Fruit fly (Drosophila melanogaster): ENCODE measurements around the gene Zcchc7.

The Zcchc7 gene

dm6 chr3L:16810512-16810911 lies 34.7 kb upstream of the Zcchc7 start:
- TF ChIP-seq ttk (optimal IDR thresholded peaks at IDR 0.05): no peak
- TF ChIP-seq psq (optimal IDR thresholded peaks at IDR 0.05): no peak
- no peak for TF ChIP-seq insv (optimal IDR thresholded peaks at IDR 0.05)
- TF ChIP-seq Sin3A (optimal IDR thresholded peaks at IDR 0.05): no peak
- TF ChIP-seq Myc (optimal IDR thresholded peaks at IDR 0.05): no peak
- no peak for TF ChIP-seq h (optimal IDR thresholded peaks at IDR 0.05)

DNA sequence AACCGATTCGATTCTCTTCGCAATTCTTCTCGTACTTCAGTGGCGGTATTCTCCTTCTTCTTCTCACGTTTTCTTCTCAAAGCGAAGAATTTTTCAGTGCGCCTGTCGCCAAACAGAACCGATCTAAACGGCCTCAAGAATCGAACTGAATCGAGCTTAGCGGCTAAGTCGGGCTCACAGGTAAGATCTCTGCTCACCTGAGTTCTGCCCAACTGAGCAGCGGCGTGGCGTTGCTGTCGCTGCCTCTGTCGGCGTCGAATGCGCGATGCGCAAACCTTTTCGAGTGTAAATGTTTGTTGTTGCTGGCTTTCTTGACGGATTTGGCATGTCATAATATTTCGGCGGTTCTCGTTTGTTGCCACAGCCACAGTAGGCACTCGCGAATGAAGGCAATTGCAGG lies 33.3 kb upstream of the Zcchc7 start:
- TF ChIP-seq psq (optimal IDR thresholded peaks at IDR 0.05) (no peak), insv (optimal IDR thresholded peaks at IDR 0.05) (no peak), Sin3A (optimal IDR thresholded peaks at IDR 0.05) (no peak), h (optimal IDR thresholded peaks at IDR 0.05) (no peak), ttk (optimal IDR thresholded peaks at IDR 0.05) (no peak), Myc (optimal IDR thresholded peaks at IDR 0.05) (no peak)

DNA sequence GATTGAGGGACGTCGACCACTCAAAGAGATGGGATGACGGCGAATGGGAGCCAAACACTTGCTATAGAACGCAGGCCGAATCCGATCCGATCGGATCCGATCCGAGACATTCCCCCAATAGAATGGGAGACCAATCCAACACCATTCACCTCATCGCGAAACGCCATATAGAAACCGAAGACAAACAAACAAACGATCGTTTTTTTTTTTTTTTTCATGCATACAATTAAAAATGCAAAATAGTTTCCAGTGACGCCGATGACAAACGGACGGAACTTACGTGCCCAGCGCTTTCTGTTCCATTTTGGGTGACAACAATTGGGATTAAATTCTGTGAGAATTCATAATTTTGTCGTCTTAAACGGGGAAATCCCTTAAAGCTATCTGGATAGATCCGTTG lies 31.2 kb upstream of the Zcchc7 start:
- TF ChIP-seq Myc (optimal IDR thresholded peaks at IDR 0.05): no peak
- TF ChIP-seq h (optimal IDR thresholded peaks at IDR 0.05): no peak
- TF ChIP-seq insv (optimal IDR thresholded peaks at IDR 0.05): no peak
- no peak for TF ChIP-seq psq (optimal IDR thresholded peaks at IDR 0.05)
- no peak for TF ChIP-seq ttk (optimal IDR thresholded peaks at IDR 0.05)
- TF ChIP-seq Sin3A (optimal IDR thresholded peaks at IDR 0.05): no peak

DNA sequence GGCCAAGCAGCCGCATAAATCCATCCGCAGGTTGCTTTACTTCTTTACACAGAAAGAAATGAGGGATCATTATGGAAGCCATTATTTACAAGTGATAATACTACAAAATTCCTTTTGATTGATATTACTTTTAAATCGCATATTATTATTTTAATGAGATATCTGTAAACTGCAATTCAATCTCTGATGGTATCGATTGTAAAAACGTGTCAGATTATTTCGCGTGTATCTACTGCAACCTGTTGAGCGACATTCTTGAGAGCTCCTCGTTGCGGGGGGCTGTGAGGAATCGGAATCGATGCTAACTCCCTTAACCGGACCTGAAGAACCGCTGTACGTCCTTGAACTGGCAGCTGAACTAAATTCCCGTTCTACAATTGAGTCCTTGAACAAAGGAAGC lies 27.1 kb upstream of the Zcchc7 start:
- TF ChIP-seq Sin3A (optimal IDR thresholded peaks at IDR 0.05) (no peak), insv (optimal IDR thresholded peaks at IDR 0.05) (no peak), psq (optimal IDR thresholded peaks at IDR 0.05) (no peak), Myc (optimal IDR thresholded peaks at IDR 0.05) (no peak), ttk (optimal IDR thresholded peaks at IDR 0.05) (no peak), h (optimal IDR thresholded peaks at IDR 0.05) (no peak)

DNA sequence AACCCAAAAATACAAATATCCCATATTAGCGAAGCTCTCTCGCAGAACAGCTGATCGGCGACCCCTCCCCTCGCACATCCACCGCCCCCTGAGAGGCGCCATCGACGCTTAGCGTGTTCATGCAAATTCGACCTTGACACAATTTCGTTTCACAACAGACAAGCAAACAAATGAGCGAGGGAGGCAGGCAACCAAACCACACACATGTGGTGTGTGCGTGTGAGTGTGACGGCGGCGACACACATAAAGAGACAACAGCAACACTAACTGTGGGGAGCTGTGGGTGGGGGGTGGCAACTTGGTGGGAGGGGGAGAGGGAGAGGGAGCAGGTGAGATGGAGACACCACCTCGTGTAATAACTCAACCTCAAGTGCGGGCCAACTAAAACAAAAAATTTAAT lies 20.5 kb upstream of the Zcchc7 start:
- TF ChIP-seq psq (optimal IDR thresholded peaks at IDR 0.05): no peak
- TF ChIP-seq ttk (optimal IDR thresholded peaks at IDR 0.05): no peak
- TF ChIP-seq insv (optimal IDR thresholded peaks at IDR 0.05): no peak
- no peak for TF ChIP-seq h (optimal IDR thresholded peaks at IDR 0.05)
- TF ChIP-seq Myc (optimal IDR thresholded peaks at IDR 0.05): no peak
- no peak for TF ChIP-seq Sin3A (optimal IDR thresholded peaks at IDR 0.05)

- TF ChIP-seq Sin3A (optimal IDR thresholded peaks at IDR 0.05): no peak
- no peak for TF ChIP-seq h (optimal IDR thresholded peaks at IDR 0.05)
- TF ChIP-seq insv (optimal IDR thresholded peaks at IDR 0.05): no peak
- no peak for TF ChIP-seq psq (optimal IDR thresholded peaks at IDR 0.05)
- no peak for TF ChIP-seq Myc (optimal IDR thresholded peaks at IDR 0.05)
- no peak for TF ChIP-seq ttk (optimal IDR thresholded peaks at IDR 0.05)
Measured at dm6 chr3L:16825195-16825594, 20.0 kb upstream of the Zcchc7 start.

dm6 chr3L:16828967-16829366 lies 16.2 kb upstream of the Zcchc7 start, which contains the start of gene CG13024:
CG13024 (minus strand) TSS chr3L:16829074.
- no peak for TF ChIP-seq insv (optimal IDR thresholded peaks at IDR 0.05)
- TF ChIP-seq Myc (optimal IDR thresholded peaks at IDR 0.05): no peak
- no peak for TF ChIP-seq psq (optimal IDR thresholded peaks at IDR 0.05)
- TF ChIP-seq Sin3A (optimal IDR thresholded peaks at IDR 0.05): no peak
- no peak for TF ChIP-seq h (optimal IDR thresholded peaks at IDR 0.05)
- no peak for TF ChIP-seq ttk (optimal IDR thresholded peaks at IDR 0.05)

dm6 chr3L:16829983-16830382 lies 15.2 kb upstream of the Zcchc7 start:
- TF ChIP-seq Sin3A (optimal IDR thresholded peaks at IDR 0.05): no peak
- no peak for TF ChIP-seq Myc (optimal IDR thresholded peaks at IDR 0.05)
- TF ChIP-seq insv (optimal IDR thresholded peaks at IDR 0.05): no peak
- TF ChIP-seq ttk (optimal IDR thresholded peaks at IDR 0.05): no peak
- TF ChIP-seq psq (optimal IDR thresholded peaks at IDR 0.05): no peak
- TF ChIP-seq h (optimal IDR thresholded peaks at IDR 0.05): no peak

- TF ChIP-seq Sin3A (optimal IDR thresholded peaks at IDR 0.05) (no peak), ttk (optimal IDR thresholded peaks at IDR 0.05) (no peak), psq (optimal IDR thresholded peaks at IDR 0.05) (no peak), Myc (optimal IDR thresholded peaks at IDR 0.05) (no peak), insv (optimal IDR thresholded peaks at IDR 0.05) (no peak)
Measured at dm6 chr3L:16836732-16837131, 8.5 kb upstream of the Zcchc7 start.

DNA sequence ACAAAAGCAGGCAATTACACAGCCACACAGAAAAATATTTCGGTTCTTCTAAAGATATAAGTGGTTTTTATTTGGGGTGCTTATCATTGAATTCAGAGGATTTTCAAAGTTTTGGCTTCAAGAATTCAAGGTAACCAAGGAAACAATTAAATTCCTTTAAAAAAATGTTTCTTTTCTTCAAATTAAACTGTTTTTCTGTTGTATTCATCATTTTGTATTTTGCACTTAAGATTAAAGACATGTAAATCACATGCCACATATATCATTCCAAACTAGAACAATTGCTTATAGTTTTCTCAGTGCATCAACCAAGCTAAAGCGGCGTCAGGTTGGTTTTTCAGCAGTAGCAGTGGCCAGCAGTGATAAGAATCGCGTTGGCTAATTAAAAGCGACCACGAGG lies 4.6 kb upstream of the Zcchc7 start:
- TF ChIP-seq ttk (optimal IDR thresholded peaks at IDR 0.05) (no peak), Sin3A (optimal IDR thresholded peaks at IDR 0.05) (no peak), insv (optimal IDR thresholded peaks at IDR 0.05) (no peak), h (optimal IDR thresholded peaks at IDR 0.05) (no peak), psq (optimal IDR thresholded peaks at IDR 0.05) (no peak), Myc (optimal IDR thresholded peaks at IDR 0.05) (no peak)

DNA sequence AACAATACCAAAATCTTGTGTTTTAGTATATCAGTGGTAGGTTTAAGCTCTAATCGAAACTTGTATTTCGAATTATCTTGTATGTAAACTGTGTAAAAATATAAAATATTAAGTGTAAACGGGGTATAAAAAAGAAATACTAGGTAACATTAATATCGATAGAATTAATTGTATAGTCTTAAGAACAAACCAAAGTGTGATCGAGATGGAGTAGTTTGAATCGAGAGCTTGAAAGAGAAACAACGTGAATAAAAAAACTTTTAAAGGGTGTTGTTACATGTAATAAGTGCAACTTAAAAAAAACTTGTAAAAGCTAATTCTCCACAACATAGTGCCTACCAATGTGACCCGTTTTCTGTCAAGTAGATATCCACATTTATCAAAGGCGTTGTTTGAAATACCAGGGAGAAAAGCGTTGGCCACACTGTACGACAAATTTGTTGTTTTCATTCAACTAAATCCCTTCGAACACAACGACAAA lies 3.1 kb upstream of the Zcchc7 start, which contains the start of gene TSG101:
TSG101 (plus strand) TSS at position 208 of the 481 bp plus-strand sequence.
- TF ChIP-seq Myc (optimal IDR thresholded peaks at IDR 0.05) (no peak), ttk (optimal IDR thresholded peaks at IDR 0.05) (no peak), insv (optimal IDR thresholded peaks at IDR 0.05) (no peak), Sin3A (optimal IDR thresholded peaks at IDR 0.05) (no peak), psq (optimal IDR thresholded peaks at IDR 0.05) (no peak), h (optimal IDR thresholded peaks at IDR 0.05) (no peak)

DNA sequence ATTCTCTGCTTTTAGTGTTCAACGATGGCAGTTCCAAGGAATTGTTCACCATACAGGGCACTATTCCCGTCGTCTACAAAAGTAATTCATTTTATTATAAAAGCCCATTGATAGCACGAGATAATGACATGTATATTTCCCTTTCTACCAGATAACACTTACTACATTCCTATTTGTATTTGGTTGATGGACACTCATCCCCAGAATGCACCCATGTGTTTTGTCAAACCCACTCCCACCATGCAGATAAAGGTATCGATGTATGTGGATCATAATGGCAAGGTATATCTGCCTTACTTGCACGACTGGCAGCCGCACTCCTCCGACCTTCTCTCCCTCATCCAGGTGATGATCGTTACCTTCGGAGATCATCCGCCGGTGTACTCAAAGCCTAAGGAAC lies 2.2 kb upstream of the Zcchc7 start:
- TF ChIP-seq Sin3A (optimal IDR thresholded peaks at IDR 0.05) (no peak), ttk (optimal IDR thresholded peaks at IDR 0.05) (no peak)

- TF ChIP-seq Sin3A (optimal IDR thresholded peaks at IDR 0.05) (no peak), ttk (optimal IDR thresholded peaks at IDR 0.05) (no peak), insv (optimal IDR thresholded peaks at IDR 0.05) (no peak)
Measured at dm6 chr3L:16845607-16846277, 556 bp downstream of the Zcchc7 start, which contains the start of gene CG32161. CG32161 (plus strand) TSS chr3L:16846227.

All from Kc167 (cell line).